Worm (Caenorhabditis elegans) whole organism, early embryonic: ENCODE measurements around the gene mab-5.

Experiments
- B0310.2 ChIP-seq: sonication (generic microtip); optimal IDR thresholded peaks from 2 replicates; lab custom pipeline; 2016; ENCODE audit warnings: mild to moderate bottlenecking, missing genetic modification characterization, missing compliant biosample characterization
- F13C5.2 ChIP-seq: sonication (generic microtip); optimal IDR thresholded peaks from 2 replicates; lab custom pipeline; 2017; ENCODE audit warnings: mild to moderate bottlenecking, missing genetic modification characterization, inconsistent platforms, missing compliant biosample characterization
- aly-1 ChIP-seq: sonication (generic microtip); optimal IDR thresholded peaks from 2 replicates; lab custom pipeline; 2016; ENCODE audit warnings: missing genetic modification characterization, missing compliant biosample characterization
- ama-1 ChIP-seq: fragments of 150-350 bp; optimal IDR thresholded peaks from 2 replicates; lab custom pipeline; 2014
- ceh-13 ChIP-seq: fragments of 200-800 bp; sonication (Bioruptor generic); optimal IDR thresholded peaks from 2 replicates; lab custom pipeline; 2018; ENCODE audit warnings: mild to moderate bottlenecking, missing genetic modification characterization, missing compliant biosample characterization
- ceh-36 ChIP-seq: sonication (generic microtip); optimal IDR thresholded peaks from 2 replicates; lab custom pipeline; 2016; ENCODE audit warnings: missing genetic modification characterization, inconsistent platforms, missing compliant biosample characterization
- ets-7 ChIP-seq: sonication (generic microtip); optimal IDR thresholded peaks from 2 replicates; lab custom pipeline; 2016; ENCODE audit warnings: missing genotype, missing genetic modification characterization, missing compliant biosample characterization
- flt-1 ChIP-seq: fragments of 200-800 bp; sonication (Bioruptor generic); IDR thresholded peaks from 2 replicates; pipeline ENCODE4 v1.3.6; 2022; ENCODE audit warnings: missing genetic modification characterization, missing compliant biosample characterization
- hmbx-1 ChIP-seq: sonication (generic microtip); optimal IDR thresholded peaks from 2 replicates; lab custom pipeline; 2016; ENCODE audit warnings: mild to moderate bottlenecking, missing genetic modification characterization, missing compliant biosample characterization
- hmg-4 ChIP-seq: fragments of 200-800 bp; sonication (Bioruptor generic); optimal IDR thresholded peaks from 2 replicates; lab custom pipeline; 2018; ENCODE audit warnings: mild to moderate bottlenecking, missing genetic modification characterization, missing compliant biosample characterization
- hnd-1 ChIP-seq: sonication (generic microtip); optimal IDR thresholded peaks from 2 replicates; lab custom pipeline; 2016; ENCODE audit warnings: missing genetic modification characterization, missing compliant biosample characterization
- pes-1 ChIP-seq: fragments of 200-800 bp; sonication (Bioruptor generic); IDR thresholded peaks from 2 replicates; pipeline ENCODE4 v1.3.6; 2022; ENCODE audit warnings: missing genetic modification reagents, missing genetic modification characterization, missing compliant biosample characterization
- scrt-1 ChIP-seq: fragments of 200-800 bp; sonication (Bioruptor generic); IDR thresholded peaks from 2 replicates; pipeline ENCODE4 v1.3.6; 2022; ENCODE audit warnings: missing genetic modification characterization, missing compliant biosample characterization
- sea-1 ChIP-seq: fragments of 200-800 bp; sonication (Bioruptor generic); conservative IDR thresholded peaks from 2 replicates; pipeline ENCODE4 v1.3.6; 2022; ENCODE audit warnings: missing genetic modification characterization, missing compliant biosample characterization
- tbx-11 ChIP-seq: fragments of 200-800 bp; sonication (Bioruptor generic); IDR thresholded peaks from 2 replicates; pipeline ENCODE4 v1.3.6; 2022; ENCODE audit warnings: missing genetic modification characterization, missing compliant biosample characterization
- tbx-37 ChIP-seq: fragments of 200-800 bp; sonication (Bioruptor generic); conservative IDR thresholded peaks from 2 replicates; pipeline ENCODE4 v1.3.6; 2022; ENCODE audit warnings: missing genetic modification reagents, missing genetic modification characterization, missing compliant biosample characterization
- tra-4 ChIP-seq: sonication (generic microtip); optimal IDR thresholded peaks from 2 replicates; lab custom pipeline; 2017; ENCODE audit warnings: missing genetic modification characterization, missing compliant biosample characterization

The mab-5 gene

ce11 chrIII:7805253-7805652, 22.0 kb upstream of the mab-5 start:
- no peak for TF ChIP-seq ceh-13
- no peak for TF ChIP-seq ets-7 (tag; lab: Kevin White, UChicago)
- no peak for TF ChIP-seq ama-1 (lab: Kevin White, UChicago)
- TF ChIP-seq aly-1 (tag; lab: Kevin White, UChicago), result no peak
- no peak for TF ChIP-seq hmbx-1 (tag; lab: Kevin White, UChicago)
- no peak for TF ChIP-seq tra-4 (tag; lab: Kevin White, UChicago)
- no peak for TF ChIP-seq flt-1 (GFP tag; lab: Robert Waterston, UW)
- TF ChIP-seq sea-1 (GFP tag; lab: Robert Waterston, UW), result no peak
- TF ChIP-seq tbx-11, result no peak
- TF ChIP-seq B0310.2 (tag; lab: Kevin White, UChicago), result no peak
- no peak for TF ChIP-seq F13C5.2
- no peak for TF ChIP-seq scrt-1
- TF ChIP-seq hmg-4 (GFP tag; lab: Kevin White, UChicago), result no peak

ce11 chrIII:7795311-7795710, 12.1 kb upstream of the mab-5 start, which contains the start of gene cyk-7:
Gene cyk-7 (minus strand): TSS chrIII:7795409.
- TF ChIP-seq tbx-11 (no peak), ceh-13 (no peak), hmbx-1 (tag; lab: Kevin White, UChicago) (no peak)

- TF ChIP-seq hmbx-1 (tag; lab: Kevin White, UChicago) (no peak), flt-1 (GFP tag; lab: Robert Waterston, UW) (no peak), scrt-1 (no peak), ceh-13 (no peak), hmg-4 (GFP tag; lab: Kevin White, UChicago) (no peak), tbx-11 (no peak), sea-1 (GFP tag; lab: Robert Waterston, UW) (no peak)
These were observed 9.7 kb upstream of the mab-5 start for ce11 chrIII:7792970-7793369.

ce11 chrIII:7792209-7792608, 9.0 kb upstream of the mab-5 start:
- TF ChIP-seq F13C5.2, result no peak
- TF ChIP-seq B0310.2 (tag; lab: Kevin White, UChicago), result no peak
- TF ChIP-seq ama-1 (lab: Kevin White, UChicago), result no peak
- TF ChIP-seq tbx-37 (GFP tag; lab: Robert Waterston, UW), result no peak
- no peak for TF ChIP-seq tbx-11
- no peak for TF ChIP-seq pes-1 (GFP tag; lab: Robert Waterston, UW)
- no peak for TF ChIP-seq hnd-1 (tag; lab: Kevin White, UChicago)
- no peak for TF ChIP-seq sea-1 (GFP tag; lab: Robert Waterston, UW)
- TF ChIP-seq hmbx-1 (tag; lab: Kevin White, UChicago), result no peak
- no peak for TF ChIP-seq flt-1 (GFP tag; lab: Robert Waterston, UW)
- TF ChIP-seq scrt-1, result no peak
- no peak for TF ChIP-seq tra-4 (tag; lab: Kevin White, UChicago)
- no peak for TF ChIP-seq ceh-13
- TF ChIP-seq aly-1 (tag; lab: Kevin White, UChicago), result no peak

DNA sequence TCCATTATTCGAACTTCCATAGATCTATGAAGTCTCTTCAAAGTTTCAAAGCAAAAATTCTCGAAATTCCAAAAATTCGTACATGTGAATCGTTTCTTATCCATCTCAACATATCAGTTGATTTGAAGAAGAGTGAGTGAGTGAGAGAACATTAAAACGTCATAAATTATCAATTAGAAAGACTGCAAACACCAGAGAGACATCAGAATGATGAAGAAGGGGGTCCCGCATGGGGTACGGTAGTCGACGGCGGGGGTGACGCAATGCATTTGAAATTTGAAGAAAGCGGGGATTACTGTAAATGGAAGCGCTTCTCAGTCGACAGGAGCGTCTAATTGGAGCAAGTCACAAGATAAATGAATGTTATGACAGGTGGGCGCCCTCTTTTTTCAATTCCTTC, 7.3 kb upstream of the mab-5 start:
- TF ChIP-seq sea-1 (GFP tag; lab: Robert Waterston, UW), result no peak
- no peak for TF ChIP-seq aly-1 (tag; lab: Kevin White, UChicago)
- TF ChIP-seq hmg-4 (GFP tag; lab: Kevin White, UChicago), result no peak
- TF ChIP-seq ceh-36, result no peak

DNA sequence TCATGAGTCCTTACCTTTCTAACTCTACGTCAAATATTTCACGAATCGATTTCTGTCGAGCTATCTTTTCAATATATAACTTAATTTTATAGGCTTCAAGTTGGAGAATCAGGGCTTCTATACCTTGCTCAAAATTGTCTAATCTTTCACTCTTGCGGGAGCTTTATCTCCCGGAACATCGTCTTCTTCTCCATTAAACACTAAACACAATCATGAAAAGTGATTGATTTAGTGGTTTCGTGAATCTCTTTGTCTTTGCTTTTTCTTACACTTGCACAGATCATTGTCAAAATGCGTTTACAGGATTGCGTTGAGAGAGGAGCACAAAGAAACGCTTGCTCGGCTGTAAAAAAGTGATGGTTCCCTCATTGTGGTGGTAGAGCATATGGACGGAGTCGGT, 5.2 kb upstream of the mab-5 start:
- TF ChIP-seq ceh-13 (no peak), scrt-1 (no peak)

ce11 chrIII:7784201-7784600, 947 bp upstream of the mab-5 start:
- TF ChIP-seq hmbx-1 (tag; lab: Kevin White, UChicago) (no peak), scrt-1 (no peak), hmg-4 (GFP tag; lab: Kevin White, UChicago) (no peak), flt-1 (GFP tag; lab: Robert Waterston, UW) (no peak), F13C5.2 (no peak), ceh-13 (no peak), hnd-1 (tag; lab: Kevin White, UChicago) (no peak), B0310.2 (tag; lab: Kevin White, UChicago) (no peak)

DNA sequence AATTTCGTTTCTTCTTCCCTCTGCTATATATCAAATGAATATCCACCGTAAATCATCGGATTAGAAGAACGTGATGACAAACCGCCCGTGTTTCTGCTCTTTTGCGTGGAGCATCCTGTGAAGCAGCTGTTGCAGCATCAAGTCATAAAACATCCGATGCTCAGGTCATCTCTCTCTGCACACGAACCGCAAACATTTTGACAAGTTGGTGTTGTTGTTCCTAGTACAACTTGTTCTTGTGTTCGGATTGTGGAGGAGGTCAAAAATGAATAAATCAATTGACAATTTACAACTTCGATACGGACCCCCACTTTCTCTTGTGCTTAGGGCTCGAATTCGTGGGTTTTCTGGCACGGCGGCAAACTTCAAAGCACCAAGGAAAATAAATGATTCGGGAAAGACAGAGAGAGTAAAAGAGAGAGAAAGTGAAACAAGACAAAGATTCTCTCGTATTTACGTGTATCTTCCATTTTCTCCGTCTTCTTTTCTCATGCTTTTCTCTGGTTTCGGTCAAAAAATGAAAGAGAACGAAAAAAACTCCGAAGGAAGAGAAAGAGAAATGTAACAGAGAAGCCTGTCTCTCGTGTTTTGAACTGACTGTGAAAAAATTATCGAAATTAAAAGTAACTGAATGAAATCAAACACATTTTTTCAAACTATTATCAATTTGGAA, 2.6 kb downstream of the mab-5 start:
- TF ChIP-seq aly-1 (tag; lab: Kevin White, UChicago) (no peak), ceh-36 (no peak), F13C5.2 (no peak), ceh-13 (no peak), ama-1 (lab: Kevin White, UChicago) (no peak), tbx-11 (no peak), tbx-37 (GFP tag; lab: Robert Waterston, UW) (no peak), ets-7 (tag; lab: Kevin White, UChicago) (no peak), hmbx-1 (tag; lab: Kevin White, UChicago) (no peak), tra-4 (tag; lab: Kevin White, UChicago) (no peak), hmg-4 (GFP tag; lab: Kevin White, UChicago) (no peak), flt-1 (GFP tag; lab: Robert Waterston, UW) (no peak), pes-1 (GFP tag; lab: Robert Waterston, UW) (no peak), scrt-1 (no peak), hnd-1 (tag; lab: Kevin White, UChicago) (no peak)

DNA sequence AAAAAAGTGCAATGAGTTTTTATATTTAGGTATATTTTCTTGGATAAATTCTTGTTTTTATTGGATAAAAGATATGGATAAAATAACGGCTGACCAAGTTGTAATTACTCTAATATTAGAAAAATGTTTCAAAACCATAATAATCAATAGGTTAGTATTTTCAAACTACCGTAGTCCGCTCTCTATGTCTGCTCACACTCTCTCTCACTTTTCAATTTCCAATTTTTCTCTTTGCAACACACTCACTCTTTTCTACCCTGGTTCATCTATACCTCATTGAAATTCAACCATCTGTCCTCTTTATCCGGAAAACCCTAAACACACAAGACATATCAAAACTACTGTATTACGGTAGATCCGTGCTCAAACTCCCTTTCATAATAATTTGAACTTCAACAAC, 3.9 kb downstream of the mab-5 start:
- TF ChIP-seq aly-1 (tag; lab: Kevin White, UChicago) (no peak), B0310.2 (tag; lab: Kevin White, UChicago) (no peak), ama-1 (lab: Kevin White, UChicago) (no peak), ceh-13 (no peak), flt-1 (GFP tag; lab: Robert Waterston, UW) (no peak)
